Worm (Caenorhabditis elegans): ENCODE results near the gene nhr-27.

Gene nhr-27

DNA sequence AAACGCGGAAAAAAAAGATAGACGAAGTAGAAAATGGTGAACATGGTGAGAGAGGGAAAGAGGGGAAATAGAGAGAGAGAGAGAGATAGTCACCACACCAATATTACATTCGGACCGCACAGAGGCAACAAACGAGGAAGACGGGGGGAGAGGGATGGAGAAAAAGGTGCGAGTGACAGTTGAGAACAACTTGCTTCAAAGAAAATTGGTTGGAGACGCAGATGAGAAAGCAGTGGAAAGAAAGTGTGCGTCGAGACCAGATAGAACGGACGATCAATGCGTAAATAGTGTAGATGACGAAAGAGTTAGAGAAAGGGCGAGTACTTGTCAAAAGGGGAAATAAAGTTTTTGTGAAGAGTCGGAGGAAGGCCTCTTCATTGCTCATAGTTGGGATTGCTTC is 137.7 kb downstream of the nhr-27 start (continued):
- no peak for TF ChIP-seq tag-97 (GFP tag; IDR thresholded peaks at IDR 0.05)
- peak; percentile 74 for TF ChIP-seq mes-2 (tag; optimal IDR thresholded peaks at IDR 0.05; ENCODE audit: poor library complexity, severe bottlenecking)
- no peak for TF ChIP-seq nhr-76 (tag; optimal IDR thresholded peaks at IDR 0.05)
- no peak for TF ChIP-seq unc-130 (GFP tag; optimal IDR thresholded peaks at IDR 0.05)
- no peak for TF ChIP-seq mxl-2 (GFP tag; conservative IDR thresholded peaks at IDR 0.05)
- TF ChIP-seq tra-1 (GFP tag; IDR thresholded peaks at IDR 0.05), result no peak
- TF ChIP-seq ama-1 (optimal IDR thresholded peaks at IDR 0.05), result no peak
- TF ChIP-seq ztf-7 (tag; optimal IDR thresholded peaks at IDR 0.05), result no peak
- TF ChIP-seq mep-1 (tag; optimal IDR thresholded peaks at IDR 0.05), result peak; percentile 92
- peak; percentile 84 for TF ChIP-seq ctbp-1 (GFP tag; IDR thresholded peaks at IDR 0.05)
- no peak for TF ChIP-seq Y5F2A.4 (GFP tag; optimal IDR thresholded peaks at IDR 0.05)
- TF ChIP-seq ceh-62 (tag; optimal IDR thresholded peaks at IDR 0.05), result no peak
- TF ChIP-seq dmd-6 (GFP tag; IDR thresholded peaks at IDR 0.05), result peak; percentile 68
- TF ChIP-seq vab-7 (GFP tag; IDR thresholded peaks at IDR 0.05), result no peak
- TF ChIP-seq fos-1 (tag; optimal IDR thresholded peaks at IDR 0.05), result no peak
- TF ChIP-seq R02D3.7 (tag; optimal IDR thresholded peaks at IDR 0.05), result peak; percentile 13
- no peak for TF ChIP-seq Y105C5A.15 (GFP tag; IDR thresholded peaks at IDR 0.05)
- TF ChIP-seq hlh-11 (tag; optimal IDR thresholded peaks at IDR 0.05), result peak; percentile 86
- no peak for TF ChIP-seq mdt-29 (GFP tag; IDR thresholded peaks at IDR 0.05)

DNA sequence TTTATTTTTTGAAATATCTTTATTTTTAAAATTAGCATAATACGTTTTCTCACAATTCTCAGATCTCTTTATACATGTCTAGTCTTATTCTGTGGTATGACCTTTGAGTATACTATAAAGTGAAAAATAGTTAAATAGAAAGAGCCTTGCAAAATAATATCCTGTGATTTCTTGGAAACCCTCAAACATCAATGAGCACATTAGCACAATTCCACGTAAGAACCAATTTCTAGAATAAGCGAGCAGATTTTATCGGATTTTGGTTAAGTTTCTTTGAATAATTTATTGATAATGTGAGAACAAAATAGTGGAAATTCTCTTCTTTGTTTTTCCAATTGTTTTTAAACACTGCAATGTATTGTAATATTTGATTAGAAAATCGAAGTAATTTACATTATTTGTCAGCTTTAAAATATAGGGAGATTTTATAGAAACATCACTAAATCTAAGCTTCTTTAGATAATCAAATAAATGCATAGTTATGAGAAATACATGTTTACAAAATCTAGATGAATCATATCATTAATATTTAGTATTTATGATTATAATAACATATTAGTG is 139.1 kb downstream of the nhr-27 start:
- TF ChIP-seq nhr-11 (tag; optimal IDR thresholded peaks at IDR 0.05), result peak; percentile 28
- peak; percentile 97 for TF ChIP-seq aha-1 (tag)
- no peak for TF ChIP-seq nhr-77 (tag; optimal IDR thresholded peaks at IDR 0.05)
- no peak for TF ChIP-seq lim-7 (GFP tag; IDR thresholded peaks at IDR 0.05)
- no peak for TF ChIP-seq madf-9 (GFP tag; conservative IDR thresholded peaks at IDR 0.05)
- no peak for TF ChIP-seq daf-8 (GFP tag; IDR thresholded peaks at IDR 0.05)

DNA sequence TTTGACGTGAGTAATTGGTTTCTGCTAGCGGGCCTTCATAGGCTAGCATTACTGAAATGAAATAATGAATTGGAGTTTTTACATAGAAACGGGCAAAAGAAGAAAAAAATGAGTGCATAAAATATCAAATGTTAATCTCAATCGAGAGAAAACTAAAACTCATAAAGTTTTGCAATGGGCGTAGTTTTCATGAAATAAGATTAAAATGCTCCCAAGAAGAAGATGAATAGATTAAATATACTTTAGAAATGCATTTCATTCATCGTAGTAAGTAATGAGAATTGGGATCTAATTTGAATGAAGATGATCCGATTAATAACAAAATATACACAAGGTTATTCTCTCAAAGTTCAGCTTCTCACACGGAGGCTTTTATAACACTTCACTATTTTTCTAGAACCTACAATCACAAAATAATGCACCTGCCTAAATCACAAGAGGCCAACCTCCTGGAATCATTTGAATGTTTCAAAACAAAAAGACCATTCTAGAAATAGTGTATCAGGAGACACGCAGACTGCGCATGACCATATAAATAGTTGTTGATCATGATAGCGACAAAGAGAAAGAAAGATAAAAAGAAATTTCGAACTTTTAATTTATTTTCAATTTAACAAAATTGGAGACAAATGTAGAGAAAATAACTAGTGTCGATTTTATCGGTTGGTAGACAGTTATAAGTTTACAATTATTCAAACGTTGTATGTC is 140.2 kb downstream of the nhr-27 start, which contains the start of gene nhr-17:
nhr-17 (minus strand) TSS at position 51 of the 708 bp plus-strand sequence.
- no peak for TF ChIP-seq lir-3 (tag; optimal IDR thresholded peaks at IDR 0.05)
- TF ChIP-seq Y105C5A.15 (GFP tag; IDR thresholded peaks at IDR 0.05), result no peak
- no peak for TF ChIP-seq D1046.2 (GFP tag; IDR thresholded peaks at IDR 0.05)
- peak in 1 of 2 experiments; percentile 8 for TF ChIP-seq mdl-1 (tag; optimal IDR thresholded peaks at IDR 0.05)
- no peak for TF ChIP-seq duxl-1 (tag; optimal IDR thresholded peaks at IDR 0.05; ENCODE audit: poor library complexity)
- no peak for TF ChIP-seq F26F4.8 (GFP tag; conservative IDR thresholded peaks at IDR 0.05)
- no peak for TF ChIP-seq egl-27 (tag; optimal IDR thresholded peaks at IDR 0.05)
- TF ChIP-seq saeg-2 (GFP tag; IDR thresholded peaks at IDR 0.05), result no peak
- TF ChIP-seq ctbp-1 (GFP tag; IDR thresholded peaks at IDR 0.05), result no peak
- no peak for TF ChIP-seq nhr-48 (tag; optimal IDR thresholded peaks at IDR 0.05)
- TF ChIP-seq nhr-6 (tag; optimal IDR thresholded peaks at IDR 0.05), result no peak
- TF ChIP-seq unc-62 (GFP tag; optimal IDR thresholded peaks at IDR 0.05 in 1 of 2), result peak in 1 of 2 experiments; percentile 88
- no peak for TF ChIP-seq unc-62 (tag; optimal IDR thresholded peaks at IDR 0.05)
- TF ChIP-seq dmd-8 (GFP tag; IDR thresholded peaks at IDR 0.05), result no peak
- TF ChIP-seq fkh-10 (GFP tag; optimal IDR thresholded peaks at IDR 0.05), result no peak
- TF ChIP-seq zfp-2 (tag; optimal IDR thresholded peaks at IDR 0.05), result no peak
- TF ChIP-seq Y48G9A.11 (GFP tag; IDR thresholded peaks at IDR 0.05), result no peak
- TF ChIP-seq zip-2 (tag; optimal IDR thresholded peaks at IDR 0.05), result no peak
- 0 out of 2 replicates have a peak, but pooled peaks have one; percentile 5 for TF ChIP-seq Y75B8A.6 (GFP tag; IDR thresholded peaks at IDR 0.05)
- no peak for TF ChIP-seq unc-39 (tag; optimal IDR thresholded peaks at IDR 0.05)
- TF ChIP-seq nhr-111 (GFP tag; optimal IDR thresholded peaks at IDR 0.05), result no peak
- no peak for TF ChIP-seq skn-1 (tag; optimal IDR thresholded peaks at IDR 0.05)
- peak; percentile 81 for TF ChIP-seq nhr-28 (tag; optimal IDR thresholded peaks at IDR 0.05)
- TF ChIP-seq aha-1 (tag), result peak; percentile 84
- TF ChIP-seq dmd-9 (GFP tag; IDR thresholded peaks at IDR 0.05), result no peak
- TF ChIP-seq pha-4 (GFP tag; IDR thresholded peaks at IDR 0.05), result no peak
- no peak for TF ChIP-seq pha-4 (tag; optimal IDR thresholded peaks at IDR 0.05)
- no peak for TF ChIP-seq ceh-28 (tag; optimal IDR thresholded peaks at IDR 0.05)
